Fruit fly (Drosophila melanogaster): Measurements from ENCODE around the gene Sfp26Ad.

The Sfp26Ad gene

dm6 chr2L:5979055-5979399 lies 35.9 kb upstream of the Sfp26Ad start:
- TF ChIP-seq CG12768 (GFP tag; optimal IDR thresholded peaks at IDR 0.05), result no peak
- no peak for TF ChIP-seq CG11617 (GFP tag; optimal IDR thresholded peaks at IDR 0.05)
- TF ChIP-seq Clk (GFP tag; optimal IDR thresholded peaks at IDR 0.05), result no peak
- TF ChIP-seq CG1620 (GFP tag; optimal IDR thresholded peaks at IDR 0.05), result no peak
- TF ChIP-seq cic (GFP tag; optimal IDR thresholded peaks at IDR 0.05), result no peak
- no peak for TF ChIP-seq CG33017 (tag; optimal IDR thresholded peaks at IDR 0.05)
- TF ChIP-seq Crg-1 (GFP tag; optimal IDR thresholded peaks at IDR 0.05), result peak; percentile 17
- no peak for TF ChIP-seq CG7045 (GFP tag; optimal IDR thresholded peaks at IDR 0.05)

- TF ChIP-seq CG12768 (GFP tag; optimal IDR thresholded peaks at IDR 0.05) (peak; percentile 70), toe (GFP tag; optimal IDR thresholded peaks at IDR 0.05) (no peak), CG7101 (tag; optimal IDR thresholded peaks at IDR 0.05) (no peak), cic (GFP tag; optimal IDR thresholded peaks at IDR 0.05) (peak; percentile 40), Mnt (GFP tag; optimal IDR thresholded peaks at IDR 0.05) (peak; percentile 58), Crg-1 (GFP tag; optimal IDR thresholded peaks at IDR 0.05) (peak; percentile 34), kay (GFP tag; ENCODE audit: borderline replicate concordance) (no peak), pad (GFP tag; optimal IDR thresholded peaks at IDR 0.05) (peak; percentile 30), Hr96 (GFP tag; optimal IDR thresholded peaks at IDR 0.05) (no peak)
Observed at dm6 chr2L:5978333-5979054, 35.4 kb upstream of the Sfp26Ad start.

- no peak for TF ChIP-seq Clk (GFP tag; optimal IDR thresholded peaks at IDR 0.05)
- no peak for TF ChIP-seq Mnt (GFP tag; optimal IDR thresholded peaks at IDR 0.05)
- TF ChIP-seq kay (GFP tag; ENCODE audit: borderline replicate concordance), result peak; percentile 91
Observed at dm6 chr2L:5977729-5978078, 34.6 kb upstream of the Sfp26Ad start.

dm6 chr2L:5977070-5977728 lies 34.1 kb upstream of the Sfp26Ad start:
- TF ChIP-seq Crg-1 (GFP tag; optimal IDR thresholded peaks at IDR 0.05) (peak; percentile 8), cic (GFP tag; optimal IDR thresholded peaks at IDR 0.05) (peak; percentile 48), Hr96 (GFP tag; optimal IDR thresholded peaks at IDR 0.05) (no peak), pad (GFP tag; optimal IDR thresholded peaks at IDR 0.05) (peak; percentile 47), CG1620 (GFP tag; optimal IDR thresholded peaks at IDR 0.05) (peak; percentile 4), bab1 (GFP tag; optimal IDR thresholded peaks at IDR 0.05) (no peak), cnc (optimal IDR thresholded peaks at IDR 0.05) (no peak), Clk (GFP tag; optimal IDR thresholded peaks at IDR 0.05) (no peak)

- TF ChIP-seq CG33017 (tag; optimal IDR thresholded peaks at IDR 0.05) (no peak), toe (GFP tag; optimal IDR thresholded peaks at IDR 0.05) (no peak), CG5204 (GFP tag; optimal IDR thresholded peaks at IDR 0.05) (no peak), cnc (optimal IDR thresholded peaks at IDR 0.05) (no peak), Clk (GFP tag; optimal IDR thresholded peaks at IDR 0.05) (no peak)
Observed at dm6 chr2L:5975601-5976000, 32.5 kb upstream of the Sfp26Ad start.

- TF ChIP-seq tj (GFP tag; optimal IDR thresholded peaks at IDR 0.05) (peak; percentile 26), CG33017 (tag; optimal IDR thresholded peaks at IDR 0.05) (no peak), cic (GFP tag; optimal IDR thresholded peaks at IDR 0.05) (no peak), CG12768 (GFP tag; optimal IDR thresholded peaks at IDR 0.05) (no peak)
Observed at dm6 chr2L:5975025-5975539, 32.0 kb upstream of the Sfp26Ad start.

- no peak for TF ChIP-seq CG5204 (GFP tag; optimal IDR thresholded peaks at IDR 0.05)
- peak; percentile 50 for TF ChIP-seq pad (GFP tag; optimal IDR thresholded peaks at IDR 0.05)
- peak; percentile 46 for TF ChIP-seq cic (GFP tag; optimal IDR thresholded peaks at IDR 0.05)
- TF ChIP-seq Mnt (GFP tag; optimal IDR thresholded peaks at IDR 0.05), result peak; percentile 46
- TF ChIP-seq Crg-1 (GFP tag; optimal IDR thresholded peaks at IDR 0.05), result peak; percentile 85
- TF ChIP-seq toe (GFP tag; optimal IDR thresholded peaks at IDR 0.05), result peak; percentile 12
- peak; percentile 59 for TF ChIP-seq Clk (GFP tag; optimal IDR thresholded peaks at IDR 0.05)
- TF ChIP-seq CG33017 (tag; optimal IDR thresholded peaks at IDR 0.05), result peak; percentile 17
- TF ChIP-seq cnc (optimal IDR thresholded peaks at IDR 0.05), result no peak
- TF ChIP-seq CG1620 (GFP tag; optimal IDR thresholded peaks at IDR 0.05), result peak; percentile 41
- TF ChIP-seq ovo (GFP tag; optimal IDR thresholded peaks at IDR 0.05), result peak; percentile 79
- peak; percentile 47 for TF ChIP-seq CG11617 (GFP tag; optimal IDR thresholded peaks at IDR 0.05)
- TF ChIP-seq tj (GFP tag; optimal IDR thresholded peaks at IDR 0.05), result peak; percentile 4
- TF ChIP-seq CG7045 (GFP tag; optimal IDR thresholded peaks at IDR 0.05), result peak; percentile 73
- peak; percentile 76 for TF ChIP-seq CG12768 (GFP tag; optimal IDR thresholded peaks at IDR 0.05)
- no peak for TF ChIP-seq Hr96 (GFP tag; optimal IDR thresholded peaks at IDR 0.05)
- TF ChIP-seq CG7101 (tag; optimal IDR thresholded peaks at IDR 0.05), result peak; percentile 70
- peak; percentile 89 for TF ChIP-seq kay (GFP tag; ENCODE audit: borderline replicate concordance)
- TF ChIP-seq CG14711 (tag; optimal IDR thresholded peaks at IDR 0.05), result peak; percentile 52
- no peak for TF ChIP-seq bab1 (GFP tag; optimal IDR thresholded peaks at IDR 0.05)
Observed at dm6 chr2L:5974122-5974521, 31.0 kb upstream of the Sfp26Ad start.
